Fruit fly (Drosophila melanogaster) whole organism, embryonic: ENCODE measurements around the gene Srp14.

Source experiments
- ATbp ChIP-seq: fragments of 200-800 bp; sonication (Bioruptor generic); optimal IDR thresholded peaks from 2 replicates; lab custom pipeline; 2017; ENCODE audit warnings: missing biosample characterization, mild to moderate bottlenecking, missing genetic modification characterization, missing genetic modification reagents
- Awh ChIP-seq: fragments of 200-800 bp; sonication (Bioruptor generic); IDR thresholded peaks from 2 replicates; pipeline ENCODE4, ENCODE4 v1.3.6; 2022; ENCODE audit warnings: missing biosample characterization, missing genetic modification characterization
- B-H2 ChIP-seq: fragments of 200-800 bp; sonication (Bioruptor generic); optimal IDR thresholded peaks from 2 replicates; lab custom pipeline; 2018; ENCODE audit warnings: missing biosample characterization, mild to moderate bottlenecking, missing genetic modification characterization
- CG10321 ChIP-seq: fragments of 200-800 bp; sonication (Bioruptor generic); IDR thresholded peaks from 2 replicates; pipeline ENCODE4 v1.3.6; 2022; ENCODE audit warnings: missing biosample characterization, missing genetic modification characterization
- CG10431 ChIP-seq: fragments of 200-800 bp; sonication (Bioruptor generic); optimal IDR thresholded peaks from 3 replicates; lab custom pipeline; 2018; ENCODE audit warnings: missing biosample characterization, mild to moderate bottlenecking, missing genetic modification characterization
- CG10565 ChIP-seq: fragments of 200-800 bp; sonication (Bioruptor generic); optimal IDR thresholded peaks from 3 replicates; lab custom pipeline; 2016; ENCODE audit warnings: missing biosample characterization, mild to moderate bottlenecking, missing genetic modification characterization
- CG10979 ChIP-seq: fragments of 200-800 bp; sonication (Bioruptor generic); optimal IDR thresholded peaks from 2 replicates; lab custom pipeline; 2018; ENCODE audit warnings: missing biosample characterization, mild to moderate bottlenecking, missing genetic modification characterization, moderate library complexity
- CG11398 ChIP-seq: fragments of 200-800 bp; sonication (Bioruptor generic); optimal IDR thresholded peaks from 2 replicates; lab custom pipeline; 2016; ENCODE audit warnings: missing biosample characterization, missing genetic modification characterization
- CG12071 ChIP-seq: fragments of 200-800 bp; sonication (Bioruptor generic); optimal IDR thresholded peaks from 3 replicates; lab custom pipeline; 2018; ENCODE audit warnings: missing biosample characterization, mild to moderate bottlenecking, missing genetic modification characterization
- CG12219 ChIP-seq: fragments of 200-800 bp; sonication (Bioruptor generic); optimal IDR thresholded peaks from 3 replicates; lab custom pipeline; 2018; ENCODE audit warnings: missing biosample characterization, mild to moderate bottlenecking, missing genetic modification characterization
- CG14965 ChIP-seq: fragments of 200-800 bp; sonication (Bioruptor generic); optimal IDR thresholded peaks from 2 replicates; lab custom pipeline; 2016; ENCODE audit warnings: missing biosample characterization, missing genetic modification characterization, borderline replicate concordance
- CG17912 ChIP-seq: fragments of 200-800 bp; sonication (Bioruptor generic); optimal IDR thresholded peaks from 2 replicates; lab custom pipeline; 2018; ENCODE audit warnings: missing biosample characterization, mild to moderate bottlenecking, missing genetic modification characterization
- CG18476 ChIP-seq: fragments of 200-800 bp; sonication (Bioruptor generic); optimal IDR thresholded peaks from 2 replicates; lab custom pipeline; 2016; ENCODE audit warnings: missing biosample characterization, mild to moderate bottlenecking, missing genetic modification characterization
- CG18619 ChIP-seq: fragments of 200-800 bp; sonication (Bioruptor generic); optimal IDR thresholded peaks from 3 replicates; lab custom pipeline; 2017; ENCODE audit warnings: missing biosample characterization, mild to moderate bottlenecking, missing genetic modification characterization
- CG2202 ChIP-seq: fragments of 200-800 bp; sonication (Bioruptor generic); optimal IDR thresholded peaks from 2 replicates; lab custom pipeline; 2018; ENCODE audit warnings: missing biosample characterization, mild to moderate bottlenecking, missing genetic modification characterization
- CG30020 ChIP-seq: fragments of 200-800 bp; optimal IDR thresholded peaks from 2 replicates; lab custom pipeline; 2019; ENCODE audit warnings: missing biosample characterization, mild to moderate bottlenecking, missing genetic modification characterization, moderate library complexity
- CG3838 ChIP-seq: fragments of 200-800 bp; sonication (Bioruptor generic); optimal IDR thresholded peaks from 3 replicates; lab custom pipeline; 2016; ENCODE audit warnings: missing biosample characterization, missing genetic modification characterization
- CG5180 ChIP-seq: fragments of 200-800 bp; sonication (Bioruptor generic); optimal IDR thresholded peaks from 3 replicates; lab custom pipeline; 2017; ENCODE audit warnings: missing biosample characterization, missing genetic modification characterization, mild to moderate bottlenecking, moderate library complexity, missing genetic modification reagents
- CG6765 ChIP-seq: fragments of 200-800 bp; sonication (Bioruptor generic); optimal IDR thresholded peaks from 3 replicates; lab custom pipeline; 2017; ENCODE audit warnings: missing biosample characterization, mild to moderate bottlenecking, missing genetic modification characterization
- CG8290 ChIP-seq, 3 experiments: fragments of 200-800 bp; sonication (Bioruptor generic); optimal IDR thresholded peaks; 2 replicates each; lab custom pipeline; 2016 to 2019; ENCODE audit warnings: missing biosample characterization in 3 of 3, missing genetic modification characterization in 3 of 3, mild to moderate bottlenecking in 2 of 3, moderate library complexity in 1 of 3
- Dref ChIP-seq: fragments of 200-800 bp; sonication (Bioruptor generic); IDR thresholded peaks from 2 replicates; pipeline ENCODE4 v1.3.6; 2022; ENCODE audit warnings: missing biosample characterization, missing genetic modification characterization
- Eip74EF ChIP-seq, 2 experiments: fragments of 200-800 bp in 1 of 2; fragments of >200 bp in 1 of 2; sonication (Bioruptor generic) in 1 of 2; optimal IDR thresholded peaks; 2 replicates each; lab custom pipeline; 2017 to 2019; ENCODE audit warnings: missing biosample characterization in 2 of 2, missing genetic modification characterization in 2 of 2, mild to moderate bottlenecking in 1 of 2, moderate library complexity in 1 of 2
- Hey ChIP-seq: fragments of 200-800 bp; sonication (Bioruptor generic); optimal IDR thresholded peaks from 3 replicates; lab custom pipeline; 2018; ENCODE audit warnings: missing biosample characterization, mild to moderate bottlenecking, missing genetic modification characterization
- Hmr ChIP-seq: fragments of 200-800 bp; sonication (Bioruptor generic); optimal IDR thresholded peaks from 3 replicates; lab custom pipeline; 2017; ENCODE audit warnings: mild to moderate bottlenecking, missing biosample characterization, missing genetic modification reagents, missing genetic modification characterization
- Lhr ChIP-seq: fragments of 200-800 bp; sonication (Bioruptor generic); optimal IDR thresholded peaks from 3 replicates; lab custom pipeline; 2017; ENCODE audit warnings: mild to moderate bottlenecking, missing biosample characterization, missing genetic modification reagents, missing genetic modification characterization
- Mad ChIP-seq: fragments of 200-800 bp; sonication (Bioruptor generic); optimal IDR thresholded peaks from 2 replicates; lab custom pipeline; 2016; ENCODE audit warnings: missing biosample characterization, missing genetic modification characterization
- PHDP ChIP-seq: fragments of 200-800 bp; sonication (Bioruptor generic); optimal IDR thresholded peaks from 3 replicates; lab custom pipeline; 2018; ENCODE audit warnings: missing biosample characterization, mild to moderate bottlenecking, missing genetic modification characterization, moderate library complexity
- Pdp1 ChIP-seq, 2 experiments: fragments of 200-800 bp; sonication (Bioruptor generic); optimal IDR thresholded peaks; 3 replicates each; lab custom pipeline; 2016; ENCODE audit warnings: missing biosample characterization in 2 of 2, missing genetic modification characterization in 2 of 2, mild to moderate bottlenecking in 1 of 2, moderate library complexity in 1 of 2
- Ptx1 ChIP-seq: fragments of 200-800 bp; sonication (Bioruptor generic); IDR thresholded peaks from 2 replicates; pipeline ENCODE4 v1.3.6; 2022; ENCODE audit warnings: missing biosample characterization, missing genetic modification characterization
- Xrp1 ChIP-seq: fragments of 200-800 bp; sonication (Bioruptor generic); IDR thresholded peaks from 2 replicates; pipeline ENCODE4 v1.3.6; 2022; ENCODE audit warnings: missing biosample characterization, missing genetic modification characterization
- YL-1 ChIP-seq: fragments of 200-800 bp; sonication (Bioruptor generic); optimal IDR thresholded peaks from 3 replicates; lab custom pipeline; 2017; ENCODE audit warnings: missing biosample characterization, mild to moderate bottlenecking, missing genetic modification characterization
- abd-A ChIP-seq: fragments of 200-800 bp; sonication (Bioruptor generic); optimal IDR thresholded peaks from 3 replicates; lab custom pipeline; 2019; ENCODE audit warnings: missing biosample characterization, mild to moderate bottlenecking, missing genetic modification characterization, moderate library complexity
- bbx ChIP-seq: fragments of 200-800 bp; sonication (Bioruptor generic); IDR thresholded peaks from 2 replicates; pipeline ENCODE4 v1.3.6; 2022; ENCODE audit warnings: missing biosample characterization, missing genetic modification characterization; ENCODE audit not compliant: partially characterized antibody
- bsh ChIP-seq, 2 experiments: fragments of 200-800 bp; sonication (Bioruptor generic); optimal IDR thresholded peaks; 2 replicates each; lab custom pipeline; 2017 to 2018; ENCODE audit warnings: mild to moderate bottlenecking in 2 of 2, missing biosample characterization in 2 of 2, missing genetic modification characterization in 2 of 2, moderate library complexity in 1 of 2
- chif ChIP-seq, 2 experiments: fragments of 200-800 bp; sonication (Bioruptor generic); optimal IDR thresholded peaks; 3 replicates each; lab custom pipeline; 2016; ENCODE audit warnings: missing biosample characterization in 2 of 2, missing genetic modification characterization in 2 of 2
- ci ChIP-seq: fragments of 200-800 bp; sonication (Bioruptor generic); IDR thresholded peaks from 3 replicates; pipeline ENCODE4 v1.3.6; 2022; ENCODE audit warnings: missing biosample characterization, missing genetic modification characterization
- exex ChIP-seq: fragments of 200-800 bp; sonication (Bioruptor generic); optimal IDR thresholded peaks from 4 replicates; lab custom pipeline; 2018; ENCODE audit warnings: missing biosample characterization, mild to moderate bottlenecking, missing genetic modification characterization, moderate library complexity
- fd102C ChIP-seq: fragments of 200-800 bp; sonication (Bioruptor generic); optimal IDR thresholded peaks from 2 replicates; lab custom pipeline; 2018; ENCODE audit warnings: missing biosample characterization, mild to moderate bottlenecking, missing genetic modification characterization, moderate library complexity
- hbn ChIP-seq: fragments of 200-800 bp; sonication (Bioruptor generic); IDR thresholded peaks from 2 replicates; pipeline ENCODE4 v1.3.6; 2022; ENCODE audit warnings: missing biosample characterization, missing genetic modification characterization; ENCODE audit not compliant: partially characterized antibody
- hkb ChIP-seq, 2 experiments: fragments of 200-800 bp in 1 of 2; fragments of >200 bp in 1 of 2; sonication (Bioruptor generic) in 1 of 2; IDR thresholded peaks in 1 of 2; optimal IDR thresholded peaks in 1 of 2; 2 replicates each; pipeline versions ENCODE4 v1.3.6 to Lab custom; 2017 to 2022; ENCODE audit warnings: missing biosample characterization in 1 of 2, missing genetic modification characterization in 1 of 2
- kni ChIP-seq: fragments of 200-800 bp; sonication (Bioruptor generic); optimal IDR thresholded peaks from 3 replicates; lab custom pipeline; 2017; ENCODE audit warnings: mild to moderate bottlenecking, missing biosample characterization, missing genetic modification reagents, missing genetic modification characterization
- mirr ChIP-seq: fragments of 200-800 bp; sonication (Bioruptor generic); optimal IDR thresholded peaks from 3 replicates; lab custom pipeline; 2018; ENCODE audit warnings: missing biosample characterization, mild to moderate bottlenecking, missing genetic modification characterization
- nerfin-1 ChIP-seq: fragments of 200-800 bp; sonication (Bioruptor generic); optimal IDR thresholded peaks from 3 replicates; lab custom pipeline; 2019; ENCODE audit warnings: missing biosample characterization, mild to moderate bottlenecking, missing genetic modification characterization, moderate library complexity
- pfk ChIP-seq: fragments of 200-800 bp; sonication (Bioruptor generic); optimal IDR thresholded peaks from 2 replicates; lab custom pipeline; 2018; ENCODE audit warnings: missing biosample characterization, mild to moderate bottlenecking, missing genetic modification characterization, moderate library complexity
- rib ChIP-seq: fragments of 200-800 bp; sonication (Bioruptor generic); IDR thresholded peaks from 2 replicates; pipeline ENCODE4 v1.3.6; 2022; ENCODE audit warnings: missing biosample characterization, missing genetic modification characterization
- slp2 ChIP-seq: fragments of 200-800 bp; sonication (Bioruptor generic); optimal IDR thresholded peaks from 2 replicates; lab custom pipeline; 2016; ENCODE audit warnings: missing biosample characterization, missing genetic modification characterization
- zen ChIP-seq: fragments of 200-800 bp; sonication (Bioruptor generic); optimal IDR thresholded peaks from 3 replicates; lab custom pipeline; 2018; ENCODE audit warnings: missing biosample characterization, mild to moderate bottlenecking, missing genetic modification characterization, moderate library complexity

Gene Srp14

dm6 chr3R:20555720-20556280, 24.1 kb upstream of the Srp14 start (continued):
- TF ChIP-seq CG30020 (tag; lab: Kevin White, UChicago) (no peak), Xrp1 (peak; percentile 69), Ptx1 (GFP tag; lab: Robert Waterston, UW) (no peak), fd102C (GFP tag; lab: Kevin White, UChicago) (peak; percentile 13), CG2202 (tag; lab: Kevin White, UChicago) (peak; percentile 36), ci (GFP tag; lab: Robert Waterston, UW) (peak; percentile 66; the same call in 2 of the 3 replicates), CG3838 (no peak), CG10979 (no peak), CG10321 (no peak), CG18619 (GFP tag; lab: Kevin White, UChicago) (no peak), abd-A (tag; lab: Kevin White, UChicago) (peak; percentile 37), CG10565 (GFP tag; lab: Kevin White, UChicago) (no peak), Eip74EF (GFP tag; optimal IDR thresholded peaks at IDR 0.05; lab: Kevin White, UChicago) (peak in 1 of 2 experiments; percentile 30), CG12219 (GFP tag; lab: Kevin White, UChicago) (peak; percentile 22), Lhr (GFP tag; lab: Kevin White, UChicago) (no peak), YL-1 (peak; percentile 30), CG6765 (no peak), bbx (0 out of 2 replicates have a peak, but pooled peaks have one; percentile 14), CG8290 (GFP tag; optimal IDR thresholded peaks at IDR 0.05; lab: Kevin White, UChicago) (no peak), CG8290 (tag; optimal IDR thresholded peaks at IDR 0.05; lab: Kevin White, UChicago) (peak; percentile 66 to 88), Awh (GFP tag; lab: Robert Waterston, UW) (peak; percentile 35; the same call in 1 of the 2 replicates), PHDP (tag; lab: Kevin White, UChicago) (peak; percentile 12), CG5180 (peak; percentile 89), chif (GFP tag; optimal IDR thresholded peaks at IDR 0.05; lab: Kevin White, UChicago) (no peak), hkb (optimal IDR thresholded peaks at IDR 0.05; lab: Kevin White, UChicago) (no peak), hkb (GFP tag; IDR thresholded peaks at IDR 0.05; lab: Robert Waterston, UW) (peak; percentile 8), B-H2 (peak; percentile 75), Pdp1 (GFP tag; optimal IDR thresholded peaks at IDR 0.05; lab: Kevin White, UChicago) (peak in 1 of 2 experiments; percentile 12), CG10431 (peak; percentile 52), CG11398 (GFP tag; lab: Kevin White, UChicago) (no peak), mirr (peak; percentile 97), bsh (GFP tag; optimal IDR thresholded peaks at IDR 0.05; lab: Kevin White, UChicago) (peak in 1 of 2 experiments; percentile 32), zen (tag; lab: Kevin White, UChicago) (no peak), CG18476 (GFP tag; lab: Kevin White, UChicago) (no peak), slp2 (GFP tag; lab: Kevin White, UChicago) (no peak), rib (peak; percentile 41; the same call in 1 of the 2 replicates), ATbp (peak; percentile 73), exex (tag; lab: Kevin White, UChicago) (peak; percentile 84), hbn (0 out of 2 replicates have a peak, but pooled peaks have one; percentile 35), kni (GFP tag; lab: Kevin White, UChicago) (peak; percentile 66), Hmr (GFP tag; lab: Kevin White, UChicago) (no peak), CG14965 (GFP tag; lab: Kevin White, UChicago) (no peak), Mad (GFP tag; lab: Kevin White, UChicago) (no peak), CG17912 (GFP tag; lab: Kevin White, UChicago) (peak; percentile 80), nerfin-1 (tag; lab: Kevin White, UChicago) (peak; percentile 69), Hey (tag; lab: Kevin White, UChicago) (peak; percentile 68), Dref (GFP tag; lab: Robert Waterston, UW) (no peak), CG12071 (GFP tag; lab: Kevin White, UChicago) (peak; percentile 74), pfk (GFP tag; lab: Kevin White, UChicago) (peak; percentile 75)
